Fruit fly (Drosophila melanogaster) whole organism, embryonic: ENCODE results near the gene trus.

Experiments used
- BEAF-32 ChIP-seq: fragments of 200-800 bp; sonication (Bioruptor generic); optimal IDR thresholded peaks from 3 replicates; lab custom pipeline; 2017; ENCODE audit warnings: missing biosample characterization, missing genetic modification characterization, mild to moderate bottlenecking, moderate library complexity, missing genetic modification reagents
- CG10959 ChIP-seq: fragments of 200-800 bp; sonication (Bioruptor generic); IDR thresholded peaks from 2 replicates; pipeline ENCODE4 v1.3.6; 2022; ENCODE audit warnings: missing biosample characterization, missing genetic modification characterization
- CG12236 ChIP-seq: fragments of 200-800 bp; sonication (Bioruptor generic); optimal IDR thresholded peaks from 2 replicates; lab custom pipeline; 2016; ENCODE audit warnings: missing biosample characterization, missing genetic modification characterization
- CG12659 ChIP-seq: fragments of 200-800 bp; sonication (Bioruptor generic); optimal IDR thresholded peaks from 3 replicates; lab custom pipeline; 2017; ENCODE audit warnings: mild to moderate bottlenecking, missing biosample characterization, missing genetic modification reagents, missing genetic modification characterization
- CG15514 ChIP-seq: fragments of 200-800 bp; sonication (Bioruptor generic); optimal IDR thresholded peaks from 3 replicates; lab custom pipeline; 2017; ENCODE audit warnings: missing biosample characterization, missing genetic modification characterization, mild to moderate bottlenecking, moderate library complexity, missing genetic modification reagents
- CG1603 ChIP-seq: fragments of 200-800 bp; sonication (Bioruptor generic); optimal IDR thresholded peaks from 2 replicates; lab custom pipeline; 2019; ENCODE audit warnings: missing biosample characterization, mild to moderate bottlenecking, missing genetic modification characterization, moderate library complexity
- CG17359 ChIP-seq: fragments of 200-800 bp; sonication (Bioruptor generic); optimal IDR thresholded peaks from 3 replicates; lab custom pipeline; 2018; ENCODE audit warnings: missing biosample characterization, mild to moderate bottlenecking, missing genetic modification characterization, moderate library complexity
- CG17568 ChIP-seq: fragments of 200-800 bp; sonication (Bioruptor generic); optimal IDR thresholded peaks from 2 replicates; lab custom pipeline; 2018; ENCODE audit warnings: missing biosample characterization, mild to moderate bottlenecking, missing genetic modification characterization, moderate library complexity
- CG18764 ChIP-seq: fragments of 200-800 bp; sonication (Bioruptor generic); optimal IDR thresholded peaks from 3 replicates; lab custom pipeline; 2016; ENCODE audit warnings: missing biosample characterization, missing genetic modification characterization
- CG3163 ChIP-seq: fragments of 200-800 bp; sonication (Bioruptor generic); optimal IDR thresholded peaks from 3 replicates; lab custom pipeline; 2016; ENCODE audit warnings: missing biosample characterization, missing genetic modification characterization
- CG34224 ChIP-seq: fragments of 200-800 bp; sonication (Bioruptor generic); IDR thresholded peaks from 3 replicates; pipeline ENCODE4 v1.3.6; 2022; ENCODE audit warnings: missing biosample characterization, missing genetic modification characterization; ENCODE audit not compliant: partially characterized antibody
- CG4854 ChIP-seq: fragments of 200-800 bp; sonication (Bioruptor generic); optimal IDR thresholded peaks from 2 replicates; lab custom pipeline; 2016; ENCODE audit warnings: missing biosample characterization, missing genetic modification characterization, inconsistent platforms
- CG6272 ChIP-seq: fragments of 200-800 bp; sonication (Bioruptor generic); IDR thresholded peaks from 2 replicates; pipeline ENCODE4 v1.3.6; 2022; ENCODE audit warnings: missing biosample characterization, missing genetic modification characterization
- CG6765 ChIP-seq: fragments of 200-800 bp; sonication (Bioruptor generic); optimal IDR thresholded peaks from 3 replicates; lab custom pipeline; 2017; ENCODE audit warnings: missing biosample characterization, mild to moderate bottlenecking, missing genetic modification characterization
- CG7556 ChIP-seq: fragments of 200-800 bp; sonication (Bioruptor generic); optimal IDR thresholded peaks from 2 replicates; lab custom pipeline; 2017; ENCODE audit warnings: missing biosample characterization, mild to moderate bottlenecking, missing genetic modification characterization
- Deaf1 ChIP-seq: fragments of 200-800 bp; optimal IDR thresholded peaks from 3 replicates; lab custom pipeline; 2019; ENCODE audit warnings: missing biosample characterization, mild to moderate bottlenecking, missing genetic modification characterization, moderate library complexity
- Doc2 ChIP-seq: fragments of 200-800 bp; sonication (Bioruptor generic); IDR thresholded peaks from 2 replicates; pipeline ENCODE4 v1.3.6; 2022; ENCODE audit warnings: missing biosample characterization, missing genetic modification characterization
- E2f1 ChIP-seq: fragments of 200-800 bp; sonication (Bioruptor generic); IDR thresholded peaks from 2 replicates; pipeline ENCODE4 v1.3.6; 2022; ENCODE audit warnings: missing biosample characterization, missing genetic modification characterization
- Ets97D ChIP-seq: fragments of 200-800 bp; sonication (Bioruptor generic); optimal IDR thresholded peaks from 3 replicates; lab custom pipeline; 2016; ENCODE audit warnings: missing biosample characterization, missing genetic modification characterization
- H15 ChIP-seq: fragments of 200-800 bp; sonication (Bioruptor generic); IDR thresholded peaks from 3 replicates; pipeline ENCODE4 v1.3.6; 2022; ENCODE audit warnings: missing biosample characterization, missing genetic modification characterization
- HLH3B ChIP-seq: fragments of 200-800 bp; sonication (Bioruptor generic); IDR thresholded peaks from 2 replicates; pipeline ENCODE4 v1.3.6; 2022; ENCODE audit warnings: missing biosample characterization, missing genetic modification characterization
- HLHmδ ChIP-seq: fragments of 200-800 bp; sonication (Bioruptor generic); optimal IDR thresholded peaks from 2 replicates; lab custom pipeline; 2018; ENCODE audit warnings: missing biosample characterization, mild to moderate bottlenecking, missing genetic modification characterization, moderate library complexity
- HmgD ChIP-seq: fragments of 200-800 bp; sonication (Bioruptor generic); optimal IDR thresholded peaks from 3 replicates; lab custom pipeline; 2016; ENCODE audit warnings: missing biosample characterization, missing genetic modification characterization
- Hmx ChIP-seq: fragments of 200-800 bp; sonication (Bioruptor generic); optimal IDR thresholded peaks from 2 replicates; lab custom pipeline; 2016; ENCODE audit warnings: missing biosample characterization, missing genetic modification characterization
- Max ChIP-seq: fragments of 200-800 bp; sonication (Bioruptor generic); optimal IDR thresholded peaks from 2 replicates; lab custom pipeline; 2016; ENCODE audit warnings: missing biosample characterization, mild to moderate bottlenecking, missing genetic modification characterization
- Med ChIP-seq: fragments of 200-800 bp; sonication (Bioruptor generic); peaks from one replicate; lab custom pipeline; 2016; ENCODE audit warnings: missing biosample characterization, missing genetic modification characterization, mild to moderate bottlenecking, inconsistent platforms, moderate library complexity
- Meics ChIP-seq: fragments of 200-800 bp; sonication (Bioruptor generic); optimal IDR thresholded peaks from 2 replicates; lab custom pipeline; 2017; ENCODE audit warnings: missing biosample characterization, mild to moderate bottlenecking, missing genetic modification characterization
- Mes4 ChIP-seq: fragments of 200-800 bp; sonication (Bioruptor generic); optimal IDR thresholded peaks from 2 replicates; lab custom pipeline; 2016; ENCODE audit warnings: missing biosample characterization, missing genetic modification characterization
- NfI ChIP-seq: fragments of 200-800 bp; sonication (Bioruptor generic); optimal IDR thresholded peaks from 3 replicates; lab custom pipeline; 2018; ENCODE audit warnings: missing biosample characterization, mild to moderate bottlenecking, missing genetic modification characterization, moderate library complexity
- Oli ChIP-seq: fragments of 200-800 bp; sonication (Bioruptor generic); optimal IDR thresholded peaks from 2 replicates; lab custom pipeline; 2018; ENCODE audit warnings: missing biosample characterization, mild to moderate bottlenecking, missing genetic modification characterization, moderate library complexity
- Sry-δ ChIP-seq: fragments of 200-800 bp; sonication (Bioruptor generic); optimal IDR thresholded peaks from 2 replicates; lab custom pipeline; 2016; ENCODE audit warnings: missing biosample characterization, missing genetic modification characterization
- TFAM ChIP-seq: fragments of 200-800 bp; sonication (Bioruptor generic); optimal IDR thresholded peaks from 2 replicates; lab custom pipeline; 2017; ENCODE audit warnings: missing biosample characterization, missing genetic modification characterization, inconsistent platforms
- Usf ChIP-seq: fragments of 200-800 bp; sonication (Bioruptor generic); optimal IDR thresholded peaks from 2 replicates; lab custom pipeline; 2017; ENCODE audit warnings: missing genotype, missing biosample characterization, missing genetic modification characterization
- cas ChIP-seq: fragments of 200-800 bp; sonication (Bioruptor generic); IDR thresholded peaks from 2 replicates; pipeline ENCODE4 v1.3.6; 2022; ENCODE audit warnings: missing biosample characterization, missing genetic modification characterization
- disco-r ChIP-seq: fragments of 200-800 bp; sonication (Bioruptor generic); optimal IDR thresholded peaks from 2 replicates; lab custom pipeline; 2016; ENCODE audit warnings: missing biosample characterization, missing genetic modification characterization
- kni ChIP-seq: fragments of 200-800 bp; sonication (Bioruptor generic); optimal IDR thresholded peaks from 3 replicates; lab custom pipeline; 2017; ENCODE audit warnings: mild to moderate bottlenecking, missing biosample characterization, missing genetic modification reagents, missing genetic modification characterization
- lbe ChIP-seq: fragments of 200-800 bp; sonication (Bioruptor generic); optimal IDR thresholded peaks from 2 replicates; lab custom pipeline; 2016; ENCODE audit warnings: missing biosample characterization, mild to moderate bottlenecking, missing genetic modification characterization
- nau ChIP-seq: fragments of 200-800 bp; sonication (Bioruptor generic); optimal IDR thresholded peaks from 3 replicates; lab custom pipeline; 2017; ENCODE audit warnings: missing biosample characterization, mild to moderate bottlenecking, missing genetic modification characterization, missing genetic modification reagents
- otp ChIP-seq: fragments of 200-800 bp; sonication (Bioruptor generic); IDR thresholded peaks from 3 replicates; pipeline ENCODE4, ENCODE4 v1.3.6; 2022; ENCODE audit warnings: missing biosample characterization, missing genetic modification characterization
- run ChIP-seq: fragments of 200-800 bp; sonication (Bioruptor generic); optimal IDR thresholded peaks from 3 replicates; lab custom pipeline; 2018; ENCODE audit warnings: missing biosample characterization, mild to moderate bottlenecking, missing genetic modification characterization
- sd ChIP-seq: fragments of 200-800 bp; sonication (Bioruptor generic); optimal IDR thresholded peaks from 3 replicates; lab custom pipeline; 2018; ENCODE audit warnings: missing biosample characterization, mild to moderate bottlenecking, missing genetic modification characterization, moderate library complexity
- sens-2 ChIP-seq: fragments of 200-800 bp; sonication (Bioruptor generic); IDR thresholded peaks from 2 replicates; pipeline ENCODE4 v1.3.6; 2022; ENCODE audit warnings: missing biosample characterization, missing genetic modification characterization
- stwl ChIP-seq: fragments of 200-800 bp; sonication (Bioruptor generic); optimal IDR thresholded peaks from 3 replicates; lab custom pipeline; 2018; ENCODE audit warnings: missing biosample characterization, mild to moderate bottlenecking, missing genetic modification characterization, moderate library complexity
- tap ChIP-seq: fragments of 200-800 bp; optimal IDR thresholded peaks from 3 replicates; lab custom pipeline; 2019; ENCODE audit warnings: missing biosample characterization, mild to moderate bottlenecking, missing genetic modification characterization, moderate library complexity
- toy ChIP-seq: fragments of 200-800 bp; sonication (Bioruptor generic); IDR thresholded peaks from 2 replicates; pipeline ENCODE4 v1.3.6; 2022; ENCODE audit warnings: missing biosample characterization, missing genetic modification characterization
- trh ChIP-seq: fragments of 200-800 bp; sonication (Bioruptor generic); optimal IDR thresholded peaks from 2 replicates; lab custom pipeline; 2016; ENCODE audit warnings: missing biosample characterization, missing genetic modification characterization
- tup ChIP-seq: fragments of 200-800 bp; sonication (Bioruptor generic); optimal IDR thresholded peaks from 2 replicates; lab custom pipeline; 2016; ENCODE audit warnings: missing biosample characterization, mild to moderate bottlenecking, missing genetic modification characterization, moderate library complexity
- twi ChIP-seq: fragments of 200-800 bp; optimal IDR thresholded peaks from 2 replicates; lab custom pipeline; 2019; ENCODE audit warnings: missing biosample characterization, mild to moderate bottlenecking, missing genetic modification characterization, moderate library complexity
- yki ChIP-seq: fragments of >200 bp; optimal IDR thresholded peaks from 3 replicates; lab custom pipeline; 2018
- zen2 ChIP-seq: fragments of 200-800 bp; sonication (Bioruptor generic); IDR thresholded peaks from 3 replicates; pipeline ENCODE4 v1.3.6; 2022; ENCODE audit warnings: missing biosample characterization, missing genetic modification characterization; ENCODE audit not compliant: partially characterized antibody

The trus gene

DNA sequence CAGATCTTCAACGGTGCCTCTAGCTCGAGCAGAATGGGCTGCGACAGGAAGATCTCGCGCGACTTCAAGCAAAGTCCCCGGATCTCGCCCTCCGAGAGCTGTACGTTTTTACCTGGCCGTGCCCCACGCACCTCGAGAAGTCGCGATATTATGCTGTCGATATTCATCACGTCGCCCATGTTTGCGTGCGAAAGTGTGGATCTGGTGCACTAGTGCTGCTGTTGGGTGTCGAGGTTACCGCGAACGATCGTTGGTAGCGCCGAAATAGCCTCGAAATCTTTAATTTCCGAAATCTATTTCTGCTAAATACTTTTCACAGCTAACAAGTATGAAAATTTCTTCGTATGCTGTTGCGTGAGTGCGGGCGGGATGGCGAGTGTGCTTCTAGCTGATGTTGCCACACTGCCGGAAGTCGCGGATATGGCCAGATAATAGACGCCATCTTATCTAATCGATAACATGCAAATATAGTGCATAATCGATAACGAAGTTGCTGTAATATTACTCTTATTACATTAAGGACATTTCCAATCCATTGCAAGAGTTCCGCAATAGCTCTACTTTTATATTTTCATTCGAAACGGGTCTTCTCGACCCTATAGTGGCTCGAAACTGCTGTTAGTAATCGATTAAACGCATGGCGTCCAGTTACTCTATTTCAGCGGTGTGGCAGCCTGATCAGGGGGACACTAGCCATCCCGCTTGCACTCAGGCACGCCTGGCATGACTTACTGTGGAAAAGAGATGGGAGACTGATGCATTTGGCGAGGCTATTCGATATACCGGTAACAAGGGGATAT, 30.7 kb upstream of the trus start, which contains the start of gene Pp1-87B (continued):
- peak; percentile 94 for TF ChIP-seq Ets97D (GFP tag; lab: Kevin White, UChicago)
- no peak for TF ChIP-seq toy (GFP tag; lab: Robert Waterston, UW)
- no peak for TF ChIP-seq HLH3B (GFP tag; lab: Robert Waterston, UW)
- TF ChIP-seq CG17359 = no peak
- no peak for TF ChIP-seq CG15514 (GFP tag; lab: Kevin White, UChicago)
- no peak for TF ChIP-seq run
- TF ChIP-seq TFAM (GFP tag; lab: Kevin White, UChicago) = no peak
- peak; percentile 19 for TF ChIP-seq CG1603
- TF ChIP-seq Oli = no peak
- no peak for TF ChIP-seq yki (lab: Kevin White, UChicago)
- TF ChIP-seq cas (GFP tag; lab: Robert Waterston, UW) = no peak
- no peak for TF ChIP-seq CG6765 (GFP tag; lab: Kevin White, UChicago)
- peak; percentile 46 for TF ChIP-seq stwl (tag; lab: Kevin White, UChicago)
- TF ChIP-seq kni = peak; percentile 70
- peak; percentile 56 for TF ChIP-seq Meics (GFP tag; lab: Kevin White, UChicago)
- TF ChIP-seq Mes4 (GFP tag; lab: Kevin White, UChicago) = no peak
- TF ChIP-seq otp (GFP tag; lab: Robert Waterston, UW) = no peak
- TF ChIP-seq CG34224 (GFP tag; lab: Robert Waterston, UW) = no peak
- TF ChIP-seq HLHmδ = peak; percentile 61
- TF ChIP-seq disco-r (GFP tag; lab: Kevin White, UChicago) = no peak
- peak; percentile 29 for TF ChIP-seq Usf (GFP tag; lab: Kevin White, UChicago)
- TF ChIP-seq BEAF-32 = peak; percentile 70
- TF ChIP-seq CG18764 = no peak
- no peak for TF ChIP-seq Doc2 (GFP tag; lab: Robert Waterston, UW)
- TF ChIP-seq Deaf1 (tag; lab: Kevin White, UChicago) = no peak
- no peak for TF ChIP-seq CG3163 (GFP tag; lab: Kevin White, UChicago)
- peak; percentile 27 for TF ChIP-seq Max (GFP tag; lab: Kevin White, UChicago)
- no peak for TF ChIP-seq lbe (GFP tag; lab: Kevin White, UChicago)
- TF ChIP-seq twi (tag; lab: Kevin White, UChicago) = peak; percentile 28
- TF ChIP-seq CG12236 (GFP tag; lab: Kevin White, UChicago) = no peak
- TF ChIP-seq H15 = no peak
- TF ChIP-seq CG17568 (GFP tag; lab: Kevin White, UChicago) = no peak
- no peak for TF ChIP-seq Hmx (GFP tag; lab: Kevin White, UChicago)
- TF ChIP-seq CG10959 (GFP tag; lab: Robert Waterston, UW) = no peak
- TF ChIP-seq Sry-δ (GFP tag; lab: Kevin White, UChicago) = peak; percentile 75
- peak; percentile 40 for TF ChIP-seq HmgD (GFP tag; lab: Kevin White, UChicago)
- TF ChIP-seq CG7556 (GFP tag; lab: Kevin White, UChicago) = no peak
- no peak for TF ChIP-seq trh (GFP tag; lab: Kevin White, UChicago)
- TF ChIP-seq CG12659 (GFP tag; lab: Kevin White, UChicago) = peak; percentile 87
- TF ChIP-seq sd (tag; lab: Kevin White, UChicago) = no peak
- no peak for TF ChIP-seq NfI (GFP tag; lab: Kevin White, UChicago)
- no peak for TF ChIP-seq tap
- TF ChIP-seq CG6272 = no peak
- TF ChIP-seq nau = no peak
- no peak for TF ChIP-seq CG4854 (GFP tag; lab: Kevin White, UChicago)
- TF ChIP-seq sens-2 (GFP tag; lab: Robert Waterston, UW) = no peak
- TF ChIP-seq E2f1 = no peak
- no peak for TF ChIP-seq tup (GFP tag; lab: Kevin White, UChicago)
- TF ChIP-seq Med (GFP tag; lab: Kevin White, UChicago) = peak; percentile 76
- TF ChIP-seq zen2 (GFP tag; lab: Robert Waterston, UW) = no peak
